Worm (Caenorhabditis elegans) whole organism, dauer: ENCODE results near the gene C06E4.2.
"Not testable (repeated sequence)": the region's sequence is repeated elsewhere in the genome, so short reads cannot be mapped to it uniquely, and the experiment has no call there.

Experiments used
- unc-62 ChIP-seq: sonication (generic microtip); optimal IDR thresholded peaks from 2 replicates; lab custom pipeline; 2017; ENCODE audit warnings: missing biosample characterization, missing genetic modification reagents, missing genetic modification characterization

C06E4.2 gene

DNA sequence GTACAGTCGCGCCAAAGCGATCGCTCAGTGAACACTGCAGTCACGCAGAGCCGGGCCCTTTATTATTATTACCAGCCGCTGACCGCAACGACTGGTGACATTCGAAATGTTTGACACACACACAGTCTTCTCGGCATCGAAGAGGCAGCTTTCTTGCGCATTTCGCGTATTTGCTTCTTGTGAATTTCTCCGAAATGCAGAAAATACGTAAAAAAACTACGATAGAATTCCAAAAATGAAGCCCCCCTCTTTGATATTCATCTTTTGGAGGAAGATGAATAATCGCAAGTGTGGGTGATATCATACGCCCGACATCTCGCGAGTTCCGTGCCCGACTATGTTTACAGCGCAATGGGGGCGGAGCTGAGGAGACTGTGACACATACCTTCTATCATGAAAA is 23.5 kb upstream of the C06E4.2 start:
- no peak for TF ChIP-seq unc-62 (GFP tag; lab: Kevin White, UChicago)

DNA sequence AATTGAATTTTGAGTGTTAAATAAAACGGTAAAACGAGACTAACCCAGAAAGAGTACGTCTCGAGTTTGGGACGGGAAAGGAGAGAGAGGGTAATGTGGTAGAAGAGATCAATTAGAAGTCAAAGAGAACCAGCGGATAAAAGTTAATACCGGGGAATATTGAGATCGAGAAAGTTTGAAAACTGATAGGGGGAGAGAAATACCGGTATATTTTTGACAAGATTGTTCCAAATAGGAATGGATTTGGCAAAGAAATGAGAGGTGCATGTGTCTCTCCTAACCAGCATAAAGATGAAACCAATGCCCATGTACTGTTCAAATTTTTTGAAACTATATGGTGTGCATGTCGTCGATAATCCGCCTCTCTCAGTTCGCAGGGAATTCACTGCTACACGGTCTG is 22.1 kb upstream of the C06E4.2 start, which contains the start of gene C06E4.5:
Gene C06E4.5, plus strand, starts transcription at position 301 of the 400 bp plus-strand sequence.
- not testable (repeated sequence) for TF ChIP-seq unc-62 (GFP tag; lab: Kevin White, UChicago)

DNA sequence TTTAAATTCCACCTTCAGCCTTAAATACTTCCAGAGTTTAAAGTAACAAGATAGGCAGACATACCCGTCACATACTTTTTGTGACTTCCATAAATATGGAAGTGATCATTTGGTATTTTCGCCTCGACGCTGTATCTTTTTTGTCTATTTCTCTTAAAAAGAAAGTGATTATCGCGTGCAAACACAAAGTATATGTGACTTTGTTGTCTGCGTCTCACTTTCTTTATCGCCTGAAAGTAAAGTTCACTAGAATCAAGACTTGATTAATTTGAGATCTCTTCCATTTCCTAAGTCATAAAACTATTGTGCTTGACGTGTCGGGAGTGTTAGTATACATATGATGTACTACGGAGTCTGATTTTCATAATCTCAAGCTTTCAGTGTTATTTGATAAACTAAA is 18.5 kb upstream of the C06E4.2 start, which contains the start of gene C06E4.6:
Gene C06E4.6, minus strand, starts transcription at position 51 of the 400 bp plus-strand sequence.
- TF ChIP-seq unc-62 (GFP tag; lab: Kevin White, UChicago) = no peak

DNA sequence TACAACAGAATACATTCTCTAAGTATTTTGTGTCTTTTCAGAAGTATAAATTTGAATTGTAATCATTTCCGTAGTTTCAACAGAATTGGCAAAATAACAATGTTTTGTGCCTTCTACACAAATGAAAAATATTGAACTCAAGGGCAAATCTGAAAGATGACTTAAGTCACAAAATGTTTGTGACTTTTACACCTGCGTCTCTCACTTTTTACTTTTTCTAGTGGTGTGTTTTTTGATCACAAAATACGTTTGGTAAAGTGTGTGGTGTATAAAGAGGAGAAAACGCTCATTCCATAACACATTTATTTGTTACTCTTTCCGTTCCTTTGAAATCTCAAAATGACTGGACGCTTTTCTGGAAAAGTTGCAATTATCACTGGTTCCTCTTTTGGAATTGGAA is 16.2 kb upstream of the C06E4.2 start, which contains the start of gene C06E4.3:
Gene C06E4.3, plus strand, starts transcription at position 289 of the 400 bp plus-strand sequence.
- no peak for TF ChIP-seq unc-62 (GFP tag; lab: Kevin White, UChicago)

DNA sequence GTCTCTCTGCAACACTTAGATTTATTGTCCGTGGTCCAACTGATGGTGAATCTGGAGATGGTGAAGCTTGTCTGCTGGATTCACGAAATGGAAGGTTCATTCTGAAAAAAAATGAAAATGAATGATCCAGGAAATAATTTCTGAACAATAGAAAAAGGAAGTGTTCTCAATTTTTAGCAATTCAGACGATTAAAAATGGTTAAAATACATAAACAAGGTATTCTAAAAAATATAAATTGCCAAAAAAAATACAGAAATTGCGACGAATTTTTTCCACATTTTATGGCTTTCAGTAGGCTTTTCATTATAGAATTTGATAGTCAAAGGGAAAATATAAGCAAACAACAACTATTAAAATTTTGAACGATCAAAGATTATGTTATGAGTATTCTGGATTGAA is 13.6 kb upstream of the C06E4.2 start, which contains the start of gene glb-2:
Gene glb-2, minus strand, starts transcription at position 101 of the 400 bp plus-strand sequence.
- no peak for TF ChIP-seq unc-62 (GFP tag; lab: Kevin White, UChicago)

DNA sequence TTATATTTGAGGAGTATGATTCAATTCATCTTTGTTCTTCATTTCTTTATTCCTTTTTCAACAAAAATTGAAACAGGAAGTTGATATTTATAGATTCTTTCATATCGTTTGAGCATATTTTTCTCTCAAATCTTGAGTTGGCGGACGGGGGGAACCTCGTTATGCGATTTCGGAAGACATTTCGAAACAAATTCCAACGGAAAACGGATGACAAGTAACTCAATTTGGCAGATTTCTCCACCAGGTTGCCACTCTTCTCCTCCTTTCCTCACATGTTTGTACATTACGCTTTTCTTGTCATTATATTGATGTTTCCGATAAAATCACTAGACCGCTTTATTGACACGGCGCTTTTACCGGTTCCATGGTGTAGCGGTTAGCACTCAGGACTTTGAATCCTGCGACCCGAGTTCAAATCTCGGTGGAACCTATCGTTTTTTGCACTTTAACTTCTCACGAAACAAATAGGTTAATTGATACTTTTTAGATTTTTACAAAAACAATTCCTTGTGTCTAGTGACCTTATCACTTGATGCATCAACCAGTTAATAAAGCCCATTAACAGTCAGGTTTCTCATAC is 1.7 kb upstream of the C06E4.2 start:
- TF ChIP-seq unc-62 (GFP tag; lab: Kevin White, UChicago) = no peak

DNA sequence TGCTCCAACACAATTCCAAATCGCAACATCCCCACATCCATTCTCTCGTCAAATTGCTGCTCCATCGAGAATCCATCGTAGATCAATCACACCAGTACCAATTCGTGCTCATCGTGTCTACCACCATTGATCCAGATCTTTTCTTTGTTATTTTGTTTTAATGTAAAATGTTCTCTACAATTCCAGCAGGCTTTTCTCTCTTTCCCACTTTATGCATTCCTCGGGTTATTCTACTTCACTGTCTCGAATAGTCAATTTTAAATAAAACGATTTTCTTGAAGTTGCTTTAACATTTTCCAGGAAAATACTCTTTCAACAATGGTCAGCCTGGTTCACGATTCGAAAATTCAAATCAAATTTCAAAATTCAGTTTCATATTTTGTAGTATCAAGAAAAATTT is 6.2 kb downstream of the C06E4.2 start, which contains the start of gene C06E4.1:
Gene C06E4.1, plus strand, starts transcription at position 301 of the 400 bp plus-strand sequence.
- TF ChIP-seq unc-62 (GFP tag; lab: Kevin White, UChicago) = no peak

DNA sequence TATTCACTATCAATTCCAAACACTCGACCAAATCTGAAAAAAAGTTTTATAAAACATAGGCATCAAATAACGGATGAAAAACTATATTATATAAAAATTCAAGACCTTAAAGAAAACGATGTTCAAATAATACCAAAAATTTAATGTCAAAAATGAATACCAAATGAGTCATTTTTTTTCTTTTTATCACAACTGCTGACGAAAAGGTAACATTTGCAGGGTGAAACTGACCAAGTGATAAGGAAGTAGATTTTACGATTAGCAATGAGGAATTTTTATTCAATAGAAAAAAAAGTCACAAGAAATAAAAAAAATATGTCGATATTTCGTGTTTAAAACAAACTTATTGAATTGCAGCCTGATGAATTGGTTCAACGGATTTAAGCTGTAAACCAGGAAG is 9.1 kb downstream of the C06E4.2 start, which contains the start of gene C06E4.8:
Gene C06E4.8, minus strand, starts transcription at position 37 of the 400 bp plus-strand sequence.
- no peak for TF ChIP-seq unc-62 (GFP tag; lab: Kevin White, UChicago)

DNA sequence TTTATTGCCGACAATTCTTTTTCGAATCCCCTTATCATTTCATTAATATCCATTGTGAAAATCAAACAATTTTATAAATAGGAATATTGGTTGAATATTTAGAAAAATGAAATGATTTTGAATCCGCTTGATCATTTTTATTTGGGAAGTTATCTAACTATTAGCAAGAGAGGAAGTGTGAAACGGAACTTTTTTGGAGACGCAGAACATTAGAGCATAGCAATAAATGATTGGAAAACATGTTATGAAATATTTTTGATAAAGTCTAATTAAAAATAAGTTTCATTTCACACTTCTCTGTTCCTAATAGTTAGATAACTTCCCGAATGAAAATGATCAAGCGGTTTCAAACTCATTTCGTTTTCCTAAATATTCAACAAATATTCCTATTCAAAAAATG is 10.7 kb downstream of the C06E4.2 start, which contains the start of gene F42C5.3:
Gene F42C5.3, minus strand, starts transcription at position 101 of the 400 bp plus-strand sequence.
- no peak for TF ChIP-seq unc-62 (GFP tag; lab: Kevin White, UChicago)

DNA sequence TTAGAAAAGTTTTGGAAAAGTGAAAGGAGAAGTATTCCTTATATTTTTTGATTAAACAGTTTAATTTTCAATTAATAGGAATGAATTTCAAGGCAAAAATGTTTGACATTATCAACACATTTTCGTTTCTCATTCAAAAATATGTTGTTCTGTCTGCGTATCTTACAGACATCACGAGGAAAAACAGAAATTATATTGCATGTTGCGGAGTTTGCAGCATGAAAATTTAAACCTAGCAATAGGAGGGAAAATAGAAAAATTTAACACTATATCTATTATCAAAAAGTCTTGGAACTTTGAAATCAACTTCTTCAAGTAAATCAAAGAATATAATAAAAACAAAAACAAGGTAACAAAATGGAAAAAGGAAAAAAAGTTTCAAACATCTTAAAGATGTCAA is 14.3 kb downstream of the C06E4.2 start:
- TF ChIP-seq unc-62 (GFP tag; lab: Kevin White, UChicago) = no peak

DNA sequence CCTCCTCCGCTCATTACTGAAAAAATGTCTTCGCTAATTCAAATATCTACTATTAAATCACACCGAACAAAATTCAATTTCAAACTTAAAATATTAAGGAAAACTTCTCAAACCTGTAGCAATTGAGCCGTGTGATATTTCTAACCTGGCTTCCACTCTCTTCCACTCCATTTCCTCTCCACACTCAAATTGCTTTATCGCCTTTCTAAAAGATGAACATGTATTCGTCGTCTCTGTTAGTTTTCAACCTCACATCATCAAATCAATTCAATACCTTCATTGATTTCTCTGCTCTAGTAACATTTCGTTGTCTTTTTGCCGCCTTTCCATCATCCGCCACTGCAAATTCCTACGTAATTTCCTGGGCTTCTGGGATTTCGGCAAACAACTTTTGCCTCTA is 15.2 kb downstream of the C06E4.2 start, which contains the start of gene F42C5.4:
Gene F42C5.4, minus strand, starts transcription at position 171 of the 400 bp plus-strand sequence.
- TF ChIP-seq unc-62 (GFP tag; lab: Kevin White, UChicago) = no peak

DNA sequence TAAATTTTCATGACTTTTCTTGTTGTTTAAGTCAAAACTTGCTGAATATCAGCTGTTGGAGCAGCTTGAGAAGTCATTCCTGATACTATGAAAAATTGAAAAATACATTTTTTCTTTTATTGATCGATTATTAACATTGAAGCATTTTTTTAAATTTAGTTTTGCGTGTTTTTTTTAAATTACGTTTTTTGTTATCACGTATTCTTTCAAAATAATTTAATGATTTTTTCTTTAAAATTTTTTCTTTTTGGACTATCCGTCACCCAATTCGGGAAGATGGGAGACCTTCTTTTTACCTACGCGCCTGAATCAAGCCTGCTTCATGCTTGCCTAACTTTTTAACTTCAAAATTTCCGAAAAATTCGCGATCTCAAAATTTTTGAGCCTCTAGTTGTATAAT is 17.4 kb downstream of the C06E4.2 start, which contains the start of gene F42C5.5:
Gene F42C5.5, minus strand, starts transcription at position 101 of the 400 bp plus-strand sequence.
- TF ChIP-seq unc-62 (GFP tag; lab: Kevin White, UChicago) = no peak

DNA sequence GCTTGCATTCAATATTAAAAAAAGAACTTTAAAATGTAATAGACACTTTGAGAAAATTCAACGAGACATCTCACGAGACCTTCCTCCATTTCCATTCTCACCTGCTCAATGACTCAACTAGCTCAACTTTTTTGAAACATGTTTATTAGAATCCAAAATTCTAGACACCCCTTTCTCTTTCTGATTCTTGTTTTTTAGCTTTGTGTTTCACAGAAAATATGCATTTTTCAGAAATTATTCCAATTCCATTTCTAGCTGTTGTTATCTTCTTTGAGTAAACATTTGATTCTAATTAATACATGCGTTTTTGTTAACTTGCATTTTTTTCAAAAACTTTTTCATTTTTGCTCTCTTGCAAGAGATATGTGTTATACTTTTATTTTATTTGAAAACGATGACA is 24.7 kb downstream of the C06E4.2 start:
- TF ChIP-seq unc-62 (GFP tag; lab: Kevin White, UChicago) = no peak

DNA sequence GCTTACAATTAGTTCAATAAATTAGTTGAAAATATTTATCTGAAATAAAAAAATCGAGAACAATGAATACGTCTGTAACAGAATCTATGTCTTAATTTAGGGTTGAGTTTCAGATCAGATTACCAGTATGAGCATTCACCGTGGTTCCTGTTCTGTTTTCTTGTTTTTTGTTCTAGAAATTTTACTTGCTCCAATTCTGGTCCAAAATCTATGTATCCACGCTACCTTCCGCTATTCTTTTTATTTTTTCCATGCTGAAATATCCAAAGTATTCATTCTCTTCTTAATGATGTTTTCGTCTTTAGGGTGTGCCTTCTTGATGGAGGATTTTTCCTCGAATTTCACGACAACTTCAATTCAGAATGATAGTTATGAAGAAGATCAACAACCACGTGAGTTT is 28.6 kb downstream of the C06E4.2 start, which contains the start of gene npr-27:
Gene npr-27, plus strand, starts transcription at position 301 of the 400 bp plus-strand sequence.
- TF ChIP-seq unc-62 (GFP tag; lab: Kevin White, UChicago) = no peak

DNA sequence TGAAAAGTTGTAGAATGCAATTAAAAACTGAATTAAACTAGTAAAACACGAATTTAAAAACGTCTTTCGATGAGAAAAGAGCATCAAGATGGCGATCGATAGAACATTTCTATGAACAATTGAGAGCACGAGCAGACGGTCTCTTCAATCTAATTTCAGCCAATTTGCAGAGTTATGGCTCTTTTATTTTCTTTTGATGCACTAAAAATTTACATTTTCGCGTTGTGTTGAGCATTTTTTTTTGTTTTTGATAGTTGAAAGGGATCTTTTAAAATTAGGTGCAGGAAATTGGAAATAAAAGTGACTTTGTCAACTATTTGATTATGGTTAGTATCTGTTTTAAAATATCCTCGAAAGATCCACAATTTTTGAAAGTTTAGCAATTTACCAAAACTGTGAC is 32.2 kb downstream of the C06E4.2 start, which contains the start of gene F42C5.6:
Gene F42C5.6, minus strand, starts transcription at position 101 of the 400 bp plus-strand sequence.
- no peak for TF ChIP-seq unc-62 (GFP tag; lab: Kevin White, UChicago)

DNA sequence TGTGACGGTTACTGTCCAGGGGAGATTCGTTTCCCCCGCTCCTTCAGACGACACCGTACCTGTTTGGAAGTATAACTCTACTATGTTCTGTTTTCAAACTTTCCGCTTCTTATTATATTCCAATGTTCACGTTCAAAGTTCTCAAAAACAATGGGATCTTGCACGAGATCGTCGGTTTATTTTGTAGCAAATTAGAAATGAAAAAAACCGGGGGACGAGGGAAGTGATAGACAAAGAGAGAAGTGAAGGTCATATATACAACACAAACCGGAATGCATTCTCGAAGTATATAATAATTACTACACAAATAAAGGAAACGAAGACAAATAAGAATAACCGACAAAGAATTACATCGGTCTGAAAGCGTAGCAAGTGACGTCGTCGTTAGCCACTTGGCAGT is 32.9 kb downstream of the C06E4.2 start:
- TF ChIP-seq unc-62 (GFP tag; lab: Kevin White, UChicago) = no peak

DNA sequence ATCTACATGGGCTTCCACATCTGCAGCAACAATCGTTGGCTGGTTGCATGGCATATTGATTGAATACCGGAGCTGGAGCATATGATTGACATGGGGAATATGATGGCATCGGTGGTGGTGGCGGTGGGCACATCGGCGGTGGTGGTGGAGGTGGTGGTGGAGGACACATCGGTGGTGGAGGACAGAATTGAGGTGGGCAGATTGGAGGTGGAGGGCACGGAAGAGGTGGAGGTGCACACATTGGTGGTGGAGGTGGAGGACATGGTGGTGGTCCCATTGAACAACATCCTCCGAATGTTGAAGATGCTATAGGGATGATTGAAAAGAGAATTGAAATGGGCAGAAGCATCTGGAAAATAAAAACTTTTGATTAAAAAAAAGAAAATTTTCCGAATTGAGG is 33.6 kb downstream of the C06E4.2 start, which contains the start of gene grl-4:
Gene grl-4, minus strand, starts transcription at position 351 of the 400 bp plus-strand sequence.
- TF ChIP-seq unc-62 (GFP tag; lab: Kevin White, UChicago) = no peak
